Fruit fly (Drosophila melanogaster) whole organism, embryonic: ENCODE results near the gene Nepl18.
A peak's percentile ranks its signal among the peaks of the same experiment; 100 is the strongest.

Experiments
- Aef1 ChIP-seq: fragments of 200-800 bp; sonication (Bioruptor generic); IDR thresholded peaks from 3 replicates; pipeline ENCODE4 v1.3.6; 2022; ENCODE audit warnings: missing biosample characterization, missing genetic modification characterization
- Atf3 ChIP-seq: fragments of 200-800 bp; sonication (Bioruptor generic); optimal IDR thresholded peaks from 3 replicates; lab custom pipeline; 2016; ENCODE audit warnings: missing biosample characterization, missing genetic modification characterization
- B-H2 ChIP-seq: fragments of 200-800 bp; sonication (Bioruptor generic); optimal IDR thresholded peaks from 2 replicates; lab custom pipeline; 2018; ENCODE audit warnings: missing biosample characterization, mild to moderate bottlenecking, missing genetic modification characterization
- Blimp-1 ChIP-seq: fragments of 200-800 bp; sonication (Bioruptor generic); optimal IDR thresholded peaks from 3 replicates; lab custom pipeline; 2018; ENCODE audit warnings: missing biosample characterization, missing genetic modification characterization, mild to moderate bottlenecking, moderate library complexity, missing genetic modification reagents
- C15 ChIP-seq: fragments of 200-800 bp; sonication (Bioruptor generic); IDR thresholded peaks from 3 replicates; pipeline ENCODE4 v1.3.6; 2022; ENCODE audit warnings: missing biosample characterization, missing genetic modification characterization
- CG10462 ChIP-seq: fragments of 200-800 bp; sonication (Bioruptor generic); optimal IDR thresholded peaks from 2 replicates; lab custom pipeline; 2016; ENCODE audit warnings: missing biosample characterization, missing genetic modification characterization
- CG12219 ChIP-seq: fragments of 200-800 bp; sonication (Bioruptor generic); optimal IDR thresholded peaks from 3 replicates; lab custom pipeline; 2018; ENCODE audit warnings: missing biosample characterization, mild to moderate bottlenecking, missing genetic modification characterization
- CG12659 ChIP-seq: fragments of 200-800 bp; sonication (Bioruptor generic); optimal IDR thresholded peaks from 3 replicates; lab custom pipeline; 2017; ENCODE audit warnings: mild to moderate bottlenecking, missing biosample characterization, missing genetic modification reagents, missing genetic modification characterization
- CG13624 ChIP-seq: fragments of 200-800 bp; sonication (Bioruptor generic); optimal IDR thresholded peaks from 2 replicates; lab custom pipeline; 2016; ENCODE audit warnings: missing biosample characterization, missing genetic modification characterization
- CG14710 ChIP-seq: fragments of 200-800 bp; sonication (Bioruptor generic); optimal IDR thresholded peaks from 3 replicates; lab custom pipeline; 2019; ENCODE audit warnings: missing biosample characterization, mild to moderate bottlenecking, missing genetic modification characterization, moderate library complexity
- CG17829 ChIP-seq: fragments of 200-800 bp; optimal IDR thresholded peaks from 2 replicates; lab custom pipeline; 2019; ENCODE audit warnings: missing biosample characterization, mild to moderate bottlenecking, missing genetic modification characterization, moderate library complexity
- CG30020 ChIP-seq: fragments of 200-800 bp; optimal IDR thresholded peaks from 2 replicates; lab custom pipeline; 2019; ENCODE audit warnings: missing biosample characterization, mild to moderate bottlenecking, missing genetic modification characterization, moderate library complexity
- CG32532 ChIP-seq: fragments of 200-800 bp; sonication (Bioruptor generic); IDR thresholded peaks from 2 replicates; pipeline ENCODE4 v1.3.6; 2022; ENCODE audit warnings: missing biosample characterization, missing genetic modification characterization
- CG33557 ChIP-seq: fragments of 200-800 bp; sonication (Bioruptor generic); optimal IDR thresholded peaks from 2 replicates; lab custom pipeline; 2019; ENCODE audit warnings: missing biosample characterization, mild to moderate bottlenecking, missing genetic modification characterization, moderate library complexity
- CG34376 ChIP-seq: fragments of 200-800 bp; sonication (Bioruptor generic); optimal IDR thresholded peaks from 2 replicates; lab custom pipeline; 2018; ENCODE audit warnings: missing biosample characterization, mild to moderate bottlenecking, missing genetic modification characterization
- CG3838 ChIP-seq: fragments of 200-800 bp; sonication (Bioruptor generic); optimal IDR thresholded peaks from 3 replicates; lab custom pipeline; 2016; ENCODE audit warnings: missing biosample characterization, missing genetic modification characterization
- CG5245 ChIP-seq: fragments of 200-800 bp; sonication (Bioruptor generic); optimal IDR thresholded peaks from 3 replicates; lab custom pipeline; 2016; ENCODE audit warnings: missing biosample characterization, missing genetic modification characterization
- CG6175 ChIP-seq: fragments of 200-800 bp; sonication (Bioruptor generic); IDR thresholded peaks from 3 replicates; pipeline ENCODE4 v1.3.6; 2022; ENCODE audit warnings: missing biosample characterization, missing genetic modification characterization
- CG7839 ChIP-seq: fragments of 200-800 bp; sonication (Bioruptor generic); optimal IDR thresholded peaks from 3 replicates; lab custom pipeline; 2018; ENCODE audit warnings: missing biosample characterization, mild to moderate bottlenecking, missing genetic modification characterization, moderate library complexity
- CG7987 ChIP-seq: fragments of 200-800 bp; sonication (Bioruptor generic); optimal IDR thresholded peaks from 2 replicates; lab custom pipeline; 2018; ENCODE audit warnings: missing biosample characterization, mild to moderate bottlenecking, missing genetic modification characterization, moderate library complexity
- D19B ChIP-seq: fragments of 200-800 bp; sonication (Bioruptor generic); optimal IDR thresholded peaks from 2 replicates; lab custom pipeline; 2017; ENCODE audit warnings: missing biosample characterization, mild to moderate bottlenecking, missing genetic modification characterization
- Dll ChIP-seq: fragments of 200-800 bp; sonication (Bioruptor generic); IDR thresholded peaks from 4 replicates; pipeline ENCODE4 v1.3.6; 2022; ENCODE audit warnings: missing biosample characterization, missing genetic modification characterization; ENCODE audit not compliant: partially characterized antibody
- Dp ChIP-seq: fragments of 200-800 bp; sonication (Bioruptor generic); optimal IDR thresholded peaks from 2 replicates; lab custom pipeline; 2018; ENCODE audit warnings: missing biosample characterization, mild to moderate bottlenecking, missing genetic modification characterization, moderate library complexity
- E2f1 ChIP-seq: fragments of 200-800 bp; sonication (Bioruptor generic); IDR thresholded peaks from 2 replicates; pipeline ENCODE4 v1.3.6; 2022; ENCODE audit warnings: missing biosample characterization, missing genetic modification characterization
- Hmr ChIP-seq: fragments of 200-800 bp; sonication (Bioruptor generic); optimal IDR thresholded peaks from 3 replicates; lab custom pipeline; 2017; ENCODE audit warnings: mild to moderate bottlenecking, missing biosample characterization, missing genetic modification reagents, missing genetic modification characterization
- Meics ChIP-seq: fragments of 200-800 bp; sonication (Bioruptor generic); optimal IDR thresholded peaks from 2 replicates; lab custom pipeline; 2017; ENCODE audit warnings: missing biosample characterization, mild to moderate bottlenecking, missing genetic modification characterization
- NC2β ChIP-seq: fragments of 200-800 bp; sonication (Bioruptor generic); optimal IDR thresholded peaks from 2 replicates; lab custom pipeline; 2016; ENCODE audit warnings: missing biosample characterization, missing genetic modification characterization
- Nf-YB ChIP-seq: fragments of 200-800 bp; sonication (Bioruptor generic); optimal IDR thresholded peaks from 3 replicates; lab custom pipeline; 2019; ENCODE audit warnings: missing biosample characterization, mild to moderate bottlenecking, missing genetic modification characterization, moderate library complexity
- Poxn ChIP-seq: fragments of 200-800 bp; sonication (Bioruptor generic); IDR thresholded peaks from 2 replicates; pipeline ENCODE4 v1.3.6; 2022; ENCODE audit warnings: missing biosample characterization, missing genetic modification characterization
- Scr ChIP-seq: fragments of 200-800 bp; sonication (Bioruptor generic); IDR thresholded peaks from 2 replicates; pipeline ENCODE4 v1.3.6; 2022; ENCODE audit warnings: missing biosample characterization, missing genetic modification characterization; ENCODE audit not compliant: partially characterized antibody
- Sox102F ChIP-seq: fragments of 200-800 bp; sonication (Bioruptor generic); optimal IDR thresholded peaks from 2 replicates; lab custom pipeline; 2018; ENCODE audit warnings: missing biosample characterization, mild to moderate bottlenecking, missing genetic modification characterization, moderate library complexity
- amos ChIP-seq: fragments of 200-800 bp; sonication (Bioruptor generic); IDR thresholded peaks from 2 replicates; pipeline ENCODE4 v1.3.6; 2022; ENCODE audit warnings: missing biosample characterization, missing genetic modification characterization; ENCODE audit not compliant: partially characterized antibody
- ash1 ChIP-seq: fragments of 200-800 bp; sonication (Bioruptor generic); optimal IDR thresholded peaks from 2 replicates; lab custom pipeline; 2018; ENCODE audit warnings: missing biosample characterization, mild to moderate bottlenecking, missing genetic modification characterization
- bcd ChIP-seq: fragments of 200-800 bp; sonication (Bioruptor generic); optimal IDR thresholded peaks from 2 replicates; lab custom pipeline; 2017; ENCODE audit warnings: missing biosample characterization, mild to moderate bottlenecking, missing genetic modification characterization
- dati ChIP-seq: fragments of 200-800 bp; sonication (Bioruptor generic); IDR thresholded peaks from 2 replicates; pipeline ENCODE4 v1.3.6; 2022; ENCODE audit warnings: missing biosample characterization, missing genetic modification characterization
- dmrt99B ChIP-seq: fragments of 200-800 bp; sonication (Bioruptor generic); optimal IDR thresholded peaks from 2 replicates; lab custom pipeline; 2018; ENCODE audit warnings: missing biosample characterization, mild to moderate bottlenecking, missing genetic modification characterization, moderate library complexity
- ewg ChIP-seq: fragments of 200-800 bp; sonication (Bioruptor generic); optimal IDR thresholded peaks from 3 replicates; lab custom pipeline; 2017; ENCODE audit warnings: mild to moderate bottlenecking, missing biosample characterization, missing genetic modification reagents, missing genetic modification characterization
- gcm2 ChIP-seq: fragments of 200-800 bp; sonication (Bioruptor generic); optimal IDR thresholded peaks from 2 replicates; lab custom pipeline; 2016; ENCODE audit warnings: missing biosample characterization, missing genetic modification characterization
- grau ChIP-seq: fragments of 200-800 bp; optimal IDR thresholded peaks from 3 replicates; lab custom pipeline; 2019; ENCODE audit warnings: missing biosample characterization, mild to moderate bottlenecking, missing genetic modification characterization, moderate library complexity
- her ChIP-seq: fragments of 200-800 bp; sonication (Bioruptor generic); optimal IDR thresholded peaks from 2 replicates; lab custom pipeline; 2016; ENCODE audit warnings: missing biosample characterization, missing genetic modification characterization
- hkb ChIP-seq, 2 experiments: fragments of 200-800 bp in 1 of 2; fragments of >200 bp in 1 of 2; sonication (Bioruptor generic) in 1 of 2; IDR thresholded peaks in 1 of 2; optimal IDR thresholded peaks in 1 of 2; 2 replicates each; pipeline versions ENCODE4 v1.3.6 to Lab custom; 2017 to 2022; ENCODE audit warnings: missing biosample characterization in 1 of 2, missing genetic modification characterization in 1 of 2
- klu ChIP-seq: fragments of 200-800 bp; sonication (Bioruptor generic); IDR thresholded peaks from 2 replicates; pipeline ENCODE4 v1.3.6; 2022; ENCODE audit warnings: missing biosample characterization, missing genetic modification characterization
- lov ChIP-seq, 2 experiments: fragments of 200-800 bp in 1 of 2; fragments of >200 bp in 1 of 2; sonication (Bioruptor generic) in 1 of 2; IDR thresholded peaks in 1 of 2; optimal IDR thresholded peaks in 1 of 2; 2 replicates in 1 of 2; 3 replicates in 1 of 2; pipeline versions ENCODE4 v1.3.6 to Lab custom; 2017 to 2022; ENCODE audit warnings: missing biosample characterization in 1 of 2, missing genetic modification characterization in 1 of 2
- nau ChIP-seq: fragments of 200-800 bp; sonication (Bioruptor generic); optimal IDR thresholded peaks from 3 replicates; lab custom pipeline; 2017; ENCODE audit warnings: missing biosample characterization, mild to moderate bottlenecking, missing genetic modification characterization, missing genetic modification reagents
- oc ChIP-seq: fragments of 200-800 bp; sonication (Bioruptor generic); optimal IDR thresholded peaks from 2 replicates; lab custom pipeline; 2018; ENCODE audit warnings: missing biosample characterization, mild to moderate bottlenecking, missing genetic modification characterization, moderate library complexity
- odd ChIP-seq: fragments of 200-800 bp; sonication (Bioruptor generic); optimal IDR thresholded peaks from 2 replicates; lab custom pipeline; 2017; ENCODE audit warnings: missing biosample characterization, mild to moderate bottlenecking, missing genetic modification characterization
- tap ChIP-seq: fragments of 200-800 bp; optimal IDR thresholded peaks from 3 replicates; lab custom pipeline; 2019; ENCODE audit warnings: missing biosample characterization, mild to moderate bottlenecking, missing genetic modification characterization, moderate library complexity
- tio ChIP-seq: fragments of 200-800 bp; sonication (Bioruptor generic); optimal IDR thresholded peaks from 2 replicates; lab custom pipeline; 2017; ENCODE audit warnings: missing biosample characterization, missing genetic modification characterization, inconsistent platforms
- ttk ChIP-seq: fragments of 200-800 bp; sonication (Bioruptor generic); IDR thresholded peaks from 2 replicates; pipeline ENCODE4 v2.1.2; 2022; ENCODE audit warnings: missing biosample characterization, missing genetic modification characterization
- wor ChIP-seq: fragments of 200-800 bp; sonication (Bioruptor generic); IDR thresholded peaks from 2 replicates; pipeline ENCODE4 v1.3.6; 2022; ENCODE audit warnings: missing biosample characterization, missing genetic modification characterization

The Nepl18 gene

DNA sequence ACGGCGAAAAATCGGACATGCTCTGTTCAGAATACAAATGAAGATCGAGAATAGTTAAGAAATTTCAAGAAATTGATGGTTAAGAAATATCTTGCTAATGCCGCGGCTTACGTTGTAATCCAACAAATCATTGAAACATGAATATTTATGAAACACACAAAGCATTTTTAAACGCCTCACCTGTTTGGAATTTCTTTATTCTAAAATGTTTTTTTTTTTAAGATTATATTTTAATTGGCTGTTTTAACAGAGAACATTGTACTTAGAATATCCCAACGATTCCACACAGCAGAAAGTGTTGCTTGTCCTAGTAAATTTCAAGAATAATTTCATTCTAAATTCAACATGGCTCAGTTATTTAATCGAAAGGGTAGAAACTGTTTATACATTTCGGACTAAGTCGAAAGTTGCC is 23.4 kb upstream of the Nepl18 start:
- TF ChIP-seq CG33557 (GFP tag; lab: Kevin White, UChicago) (no peak), amos (GFP tag; lab: Robert Waterston, UW) (no peak), CG12219 (GFP tag; lab: Kevin White, UChicago) (no peak), Meics (no peak), C15 (no peak), Scr (GFP tag; lab: Robert Waterston, UW) (no peak), CG17829 (tag; lab: Kevin White, UChicago) (no peak), odd (no peak), CG13624 (no peak), grau (tag; lab: Kevin White, UChicago) (no peak), CG3838 (GFP tag; lab: Kevin White, UChicago) (no peak), CG34376 (no peak), Aef1 (no peak), wor (GFP tag; lab: Robert Waterston, UW) (no peak), CG7987 (GFP tag; lab: Kevin White, UChicago) (no peak), bcd (GFP tag; lab: Kevin White, UChicago) (no peak), ash1 (no peak), hkb (optimal IDR thresholded peaks at IDR 0.05; lab: Kevin White, UChicago) (no peak), hkb (GFP tag; IDR thresholded peaks at IDR 0.05; lab: Robert Waterston, UW) (no peak), CG30020 (no peak), D19B (no peak), Hmr (GFP tag; lab: Kevin White, UChicago) (no peak), Dp (GFP tag; lab: Kevin White, UChicago) (no peak), Nf-YB (GFP tag; lab: Kevin White, UChicago) (no peak), tap (no peak), CG32532 (GFP tag; lab: Robert Waterston, UW) (no peak), Dll (no peak), Blimp-1 (peak; percentile 31), oc (no peak), nau (GFP tag; lab: Kevin White, UChicago) (no peak), B-H2 (GFP tag; lab: Kevin White, UChicago) (no peak), lov (optimal IDR thresholded peaks at IDR 0.05; lab: Kevin White, UChicago) (no peak), lov (GFP tag; IDR thresholded peaks at IDR 0.05; lab: Robert Waterston, UW) (no peak), gcm2 (GFP tag; lab: Kevin White, UChicago) (no peak), CG12659 (no peak), CG10462 (GFP tag; lab: Kevin White, UChicago) (no peak), dati (no peak), CG14710 (tag; lab: Kevin White, UChicago) (peak; percentile 31), Sox102F (GFP tag; lab: Kevin White, UChicago) (peak; percentile 41), Poxn (no peak), CG5245 (GFP tag; lab: Kevin White, UChicago) (no peak), Atf3 (GFP tag; lab: Kevin White, UChicago) (no peak), klu (GFP tag; lab: Robert Waterston, UW) (no peak), CG6175 (GFP tag; lab: Robert Waterston, UW) (no peak), E2f1 (no peak), NC2β (GFP tag; lab: Kevin White, UChicago) (no peak), ttk (GFP tag; lab: Robert Waterston, UW) (no peak), her (GFP tag; lab: Kevin White, UChicago) (no peak), tio (GFP tag; lab: Kevin White, UChicago) (peak; percentile 5), dmrt99B (tag; lab: Kevin White, UChicago) (peak; percentile 5), ewg (no peak), CG7839 (peak; percentile 32)
